Worm (Caenorhabditis elegans) whole organism, young adult: ENCODE results near the gene F19B6.3.

ENCODE experiments used
- F37B4.10 ChIP-seq: fragments of 200-800 bp; sonication (Bioruptor generic); IDR thresholded peaks from 2 replicates; pipeline ENCODE4 v1.3.6; 2022; ENCODE audit warnings: missing genetic modification characterization, missing compliant biosample characterization
- F49E8.2 ChIP-seq: sonication (generic microtip); optimal IDR thresholded peaks from 3 replicates; lab custom pipeline; 2017; ENCODE audit warnings: missing genetic modification characterization, mild to moderate bottlenecking, missing compliant biosample characterization, antibody characterized with exemption, moderate library complexity; ENCODE audit not compliant: insufficient read depth
- Y53G8AR.9 ChIP-seq: fragments of 200-800 bp; sonication (Bioruptor generic); conservative IDR thresholded peaks from 2 replicates; pipeline ENCODE4 v1.3.6; 2022; ENCODE audit warnings: missing genetic modification reagents, missing genetic modification characterization, missing compliant biosample characterization
- Y56A3A.18 ChIP-seq: fragments of 200-800 bp; sonication (Bioruptor generic); IDR thresholded peaks from 2 replicates; pipeline ENCODE4 v1.3.6; 2022; ENCODE audit warnings: missing genetic modification reagents, missing genetic modification characterization, missing compliant biosample characterization
- aptf-2 ChIP-seq: fragments of 200-800 bp; sonication (Bioruptor generic); conservative IDR thresholded peaks from 2 replicates; pipeline ENCODE4 v1.3.6; 2022; ENCODE audit warnings: missing genetic modification reagents, missing genetic modification characterization, missing compliant biosample characterization
- egl-18 ChIP-seq: fragments of 200-800 bp; sonication (Bioruptor generic); IDR thresholded peaks from 2 replicates; pipeline ENCODE4 v1.3.6; 2022; ENCODE audit warnings: missing genetic modification reagents, missing genetic modification characterization, missing compliant biosample characterization
- lir-1 ChIP-seq: fragments of 200-800 bp; sonication (Bioruptor generic); conservative IDR thresholded peaks from 2 replicates; pipeline ENCODE4 v1.3.6; 2022; ENCODE audit warnings: missing genetic modification reagents, missing genetic modification characterization, missing compliant biosample characterization
- lsl-1 ChIP-seq: fragments of 200-800 bp; sonication (Bioruptor generic); optimal IDR thresholded peaks from 2 replicates; lab custom pipeline; 2018; ENCODE audit warnings: mild to moderate bottlenecking, missing genetic modification characterization, moderate library complexity, missing compliant biosample characterization
- mxl-1 ChIP-seq: sonication (generic microtip); optimal IDR thresholded peaks from 2 replicates; lab custom pipeline; 2016; ENCODE audit warnings: missing genetic modification characterization, missing compliant biosample characterization
- repo-1 ChIP-seq: sonication (generic microtip); optimal IDR thresholded peaks from 2 replicates; lab custom pipeline; 2017; ENCODE audit warnings: mild to moderate bottlenecking, missing genetic modification characterization, missing compliant biosample characterization
- ztf-18 ChIP-seq: sonication (generic microtip); optimal IDR thresholded peaks from 2 replicates; lab custom pipeline; 2016; ENCODE audit warnings: missing genotype, mild to moderate bottlenecking, missing genetic modification characterization, missing compliant biosample characterization

DNA sequence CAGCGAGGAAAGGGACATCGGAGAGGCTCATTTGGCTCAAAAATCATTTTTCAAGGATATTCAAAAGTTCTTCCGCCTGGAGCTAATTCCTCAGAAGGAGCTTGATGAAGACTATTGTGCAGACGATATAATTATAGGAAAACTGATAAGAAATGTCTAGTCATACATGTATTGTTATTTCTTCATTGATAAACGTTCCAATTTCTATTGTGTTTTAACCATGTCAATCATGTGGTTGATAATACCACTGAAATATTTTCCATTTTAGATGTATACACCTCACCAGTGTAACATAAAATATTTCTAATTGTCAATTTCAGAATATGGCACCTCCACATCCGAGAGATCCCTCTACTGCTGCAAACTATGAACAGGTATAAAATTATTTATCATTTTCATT, 47.7 kb upstream of the F19B6.3 start, which contains the start of gene ltah-1.1:
- TF ChIP-seq mxl-1 (tag; lab: Kevin White, UChicago) = no peak
- no peak for TF ChIP-seq F49E8.2 (tag; lab: Kevin White, UChicago)
- TF ChIP-seq ztf-18 (tag; lab: Kevin White, UChicago) = no peak
- TF ChIP-seq lsl-1 (GFP tag; lab: Kevin White, UChicago) = no peak
- no peak for TF ChIP-seq repo-1
- TF ChIP-seq aptf-2 = no peak
- no peak for TF ChIP-seq lir-1 (GFP tag; lab: Robert Waterston, UW)
- TF ChIP-seq Y56A3A.18 = no peak
- no peak for TF ChIP-seq Y53G8AR.9
- no peak for TF ChIP-seq F37B4.10 (GFP tag; lab: Robert Waterston, UW)
- TF ChIP-seq egl-18 (GFP tag; lab: Robert Waterston, UW) = no peak
